Fruit fly (Drosophila melanogaster): Measurements from ENCODE around the gene CG17776.

- no peak for TF ChIP-seq insv (optimal IDR thresholded peaks at IDR 0.05)
- no peak for TF ChIP-seq ttk (optimal IDR thresholded peaks at IDR 0.05)
- TF ChIP-seq Myc (optimal IDR thresholded peaks at IDR 0.05), result no peak
- no peak for TF ChIP-seq psq (optimal IDR thresholded peaks at IDR 0.05)
- TF ChIP-seq h (optimal IDR thresholded peaks at IDR 0.05), result no peak
These were observed 46.8 kb upstream of the CG17776 start for dm6 chrX:2137587-2138341.

All from Kc167 (cell line).